Fruit fly (Drosophila melanogaster) whole organism, embryonic: Measurements from ENCODE around the gene mRpS18C.
A peak's percentile ranks its signal among the peaks of the same experiment; 100 is the strongest.

ENCODE experiments used
- Bgb ChIP-seq: fragments of 200-800 bp; sonication (Bioruptor generic); IDR thresholded peaks from 2 replicates; pipeline ENCODE4 v1.3.6; 2022; ENCODE audit warnings: missing biosample characterization, missing genetic modification characterization; ENCODE audit not compliant: partially characterized antibody
- C15 ChIP-seq: fragments of 200-800 bp; sonication (Bioruptor generic); IDR thresholded peaks from 3 replicates; pipeline ENCODE4 v1.3.6; 2022; ENCODE audit warnings: missing biosample characterization, missing genetic modification characterization
- CG10462 ChIP-seq: fragments of 200-800 bp; sonication (Bioruptor generic); optimal IDR thresholded peaks from 2 replicates; lab custom pipeline; 2016; ENCODE audit warnings: missing biosample characterization, missing genetic modification characterization
- CG11723 ChIP-seq: fragments of 200-800 bp; sonication (Bioruptor generic); optimal IDR thresholded peaks from 2 replicates; lab custom pipeline; 2017; ENCODE audit warnings: missing biosample characterization, mild to moderate bottlenecking, missing genetic modification characterization
- CG13296 ChIP-seq: fragments of 200-800 bp; sonication (Bioruptor generic); optimal IDR thresholded peaks from 3 replicates; lab custom pipeline; 2018; ENCODE audit warnings: missing biosample characterization, mild to moderate bottlenecking, missing genetic modification characterization
- CG14014 ChIP-seq: fragments of 200-800 bp; sonication (Bioruptor generic); IDR thresholded peaks from 2 replicates; pipeline ENCODE4 v1.3.6; 2022; ENCODE audit warnings: missing biosample characterization, missing genetic modification characterization
- CG18262 ChIP-seq: fragments of 200-800 bp; optimal IDR thresholded peaks from 3 replicates; lab custom pipeline; 2019; ENCODE audit warnings: missing biosample characterization, mild to moderate bottlenecking, missing genetic modification characterization, moderate library complexity
- CG1832 ChIP-seq: fragments of 200-800 bp; sonication (Bioruptor generic); optimal IDR thresholded peaks from 2 replicates; lab custom pipeline; 2017; ENCODE audit warnings: missing biosample characterization, mild to moderate bottlenecking, missing genetic modification characterization, inconsistent platforms
- CG2712 ChIP-seq: fragments of 200-800 bp; optimal IDR thresholded peaks from 3 replicates; lab custom pipeline; 2019; ENCODE audit warnings: missing biosample characterization, mild to moderate bottlenecking, missing genetic modification characterization, moderate library complexity
- CG2875 ChIP-seq: fragments of 200-800 bp; sonication (Bioruptor generic); optimal IDR thresholded peaks from 2 replicates; lab custom pipeline; 2017; ENCODE audit warnings: missing biosample characterization, mild to moderate bottlenecking, missing genetic modification characterization, missing genetic modification reagents
- CG31388 ChIP-seq: fragments of 200-800 bp; sonication (Bioruptor generic); optimal IDR thresholded peaks from 2 replicates; lab custom pipeline; 2016; ENCODE audit warnings: missing biosample characterization, missing genetic modification characterization
- CG33557 ChIP-seq: fragments of 200-800 bp; sonication (Bioruptor generic); optimal IDR thresholded peaks from 2 replicates; lab custom pipeline; 2019; ENCODE audit warnings: missing biosample characterization, mild to moderate bottlenecking, missing genetic modification characterization, moderate library complexity
- CG43689 ChIP-seq: fragments of 200-800 bp; sonication (Bioruptor generic); IDR thresholded peaks from 2 replicates; pipeline ENCODE4 v1.3.6; 2022; ENCODE audit warnings: missing biosample characterization, missing genetic modification characterization
- CG6272 ChIP-seq: fragments of 200-800 bp; sonication (Bioruptor generic); IDR thresholded peaks from 2 replicates; pipeline ENCODE4 v1.3.6; 2022; ENCODE audit warnings: missing biosample characterization, missing genetic modification characterization
- CkIIα-i1 ChIP-seq: fragments of 200-800 bp; sonication (Bioruptor generic); IDR thresholded peaks from 2 replicates; pipeline ENCODE4 v1.3.6; 2022; ENCODE audit warnings: missing biosample characterization, missing genetic modification characterization
- Dbx ChIP-seq: fragments of 200-800 bp; sonication (Bioruptor generic); IDR thresholded peaks from 3 replicates; pipeline ENCODE4 v1.3.6; 2022; ENCODE audit warnings: missing biosample characterization, missing genetic modification characterization
- E2f2 ChIP-seq: fragments of 200-800 bp; sonication (Bioruptor generic); IDR thresholded peaks from 2 replicates; pipeline ENCODE4 v1.3.6; 2022; ENCODE audit warnings: missing biosample characterization, missing genetic modification characterization
- HLH4C ChIP-seq: fragments of 200-800 bp; sonication (Bioruptor generic); IDR thresholded peaks from 3 replicates; pipeline ENCODE4 v1.3.6; 2022; ENCODE audit warnings: missing biosample characterization, missing genetic modification characterization; ENCODE audit not compliant: partially characterized antibody
- Hmx ChIP-seq: fragments of 200-800 bp; sonication (Bioruptor generic); optimal IDR thresholded peaks from 2 replicates; lab custom pipeline; 2016; ENCODE audit warnings: missing biosample characterization, missing genetic modification characterization
- MESR4 ChIP-seq: fragments of 200-800 bp; sonication (Bioruptor generic); optimal IDR thresholded peaks from 2 replicates; lab custom pipeline; 2018; ENCODE audit warnings: missing biosample characterization, mild to moderate bottlenecking, missing genetic modification characterization, moderate library complexity
- Mad ChIP-seq: fragments of 200-800 bp; sonication (Bioruptor generic); optimal IDR thresholded peaks from 2 replicates; lab custom pipeline; 2016; ENCODE audit warnings: missing biosample characterization, missing genetic modification characterization
- Med ChIP-seq: fragments of 200-800 bp; sonication (Bioruptor generic); peaks from one replicate; lab custom pipeline; 2016; ENCODE audit warnings: missing biosample characterization, missing genetic modification characterization, mild to moderate bottlenecking, inconsistent platforms, moderate library complexity
- Mrtf ChIP-seq: fragments of 200-800 bp; sonication (Bioruptor generic); IDR thresholded peaks from 3 replicates; pipeline ENCODE4 v1.3.6; 2022; ENCODE audit warnings: missing biosample characterization, missing genetic modification characterization
- NFAT ChIP-seq: fragments of 200-800 bp; sonication (Bioruptor generic); IDR thresholded peaks from 2 replicates; pipeline ENCODE4 v1.3.6; 2022; ENCODE audit warnings: missing biosample characterization, missing genetic modification characterization
- Opbp ChIP-seq: fragments of 200-800 bp; sonication (Bioruptor generic); IDR thresholded peaks from 3 replicates; pipeline ENCODE4 v1.3.6; 2022; ENCODE audit warnings: missing biosample characterization, missing genetic modification characterization; ENCODE audit not compliant: partially characterized antibody
- Trl ChIP-seq, 3 experiments: fragments of >200 bp in 2 of 3; fragments of 200-800 bp in 1 of 3; sonication (Bioruptor generic) in 1 of 3; optimal IDR thresholded peaks; 2 replicates in 1 of 3; 3 replicates in 2 of 3; lab custom pipeline; 2016 to 2017; ENCODE audit warnings: missing biosample characterization in 1 of 3, missing genetic modification characterization in 1 of 3
- amos ChIP-seq: fragments of 200-800 bp; sonication (Bioruptor generic); IDR thresholded peaks from 2 replicates; pipeline ENCODE4 v1.3.6; 2022; ENCODE audit warnings: missing biosample characterization, missing genetic modification characterization; ENCODE audit not compliant: partially characterized antibody
- aop ChIP-seq: fragments of 200-800 bp; sonication (Bioruptor generic); IDR thresholded peaks from 2 replicates; pipeline ENCODE4 v1.3.6; 2022; ENCODE audit warnings: missing biosample characterization, missing genetic modification characterization
- bowl ChIP-seq: fragments of 200-800 bp; sonication (Bioruptor generic); IDR thresholded peaks from 2 replicates; pipeline ENCODE4 v1.3.6; 2022; ENCODE audit warnings: missing biosample characterization, missing genetic modification characterization
- gfzf ChIP-seq: fragments of 200-800 bp; sonication (Bioruptor generic); optimal IDR thresholded peaks from 2 replicates; lab custom pipeline; 2016; ENCODE audit warnings: missing biosample characterization, mild to moderate bottlenecking, missing genetic modification characterization, moderate library complexity
- hkb ChIP-seq, 2 experiments: fragments of 200-800 bp in 1 of 2; fragments of >200 bp in 1 of 2; sonication (Bioruptor generic) in 1 of 2; IDR thresholded peaks in 1 of 2; optimal IDR thresholded peaks in 1 of 2; 2 replicates each; pipeline versions ENCODE4 v1.3.6 to Lab custom; 2017 to 2022; ENCODE audit warnings: missing biosample characterization in 1 of 2, missing genetic modification characterization in 1 of 2
- insv ChIP-seq, 2 experiments: fragments of 200-800 bp; sonication (Bioruptor generic); optimal IDR thresholded peaks; 3 replicates each; lab custom pipeline; 2016 to 2018; ENCODE audit warnings: missing biosample characterization in 2 of 2, missing genetic modification characterization in 2 of 2
- lab ChIP-seq: fragments of 200-800 bp; sonication (Bioruptor generic); optimal IDR thresholded peaks from 3 replicates; lab custom pipeline; 2017; ENCODE audit warnings: missing biosample characterization, missing genetic modification characterization, mild to moderate bottlenecking, moderate library complexity, missing genetic modification reagents
- mirr ChIP-seq: fragments of 200-800 bp; sonication (Bioruptor generic); optimal IDR thresholded peaks from 3 replicates; lab custom pipeline; 2018; ENCODE audit warnings: missing biosample characterization, mild to moderate bottlenecking, missing genetic modification characterization
- nau ChIP-seq: fragments of 200-800 bp; sonication (Bioruptor generic); optimal IDR thresholded peaks from 3 replicates; lab custom pipeline; 2017; ENCODE audit warnings: missing biosample characterization, mild to moderate bottlenecking, missing genetic modification characterization, missing genetic modification reagents
- nerfin-2 ChIP-seq: fragments of 200-800 bp; sonication (Bioruptor generic); IDR thresholded peaks from 2 replicates; pipeline ENCODE4 v1.3.6; 2022; ENCODE audit warnings: missing biosample characterization, missing genetic modification characterization; ENCODE audit not compliant: partially characterized antibody
- oc ChIP-seq: fragments of 200-800 bp; sonication (Bioruptor generic); optimal IDR thresholded peaks from 2 replicates; lab custom pipeline; 2018; ENCODE audit warnings: missing biosample characterization, mild to moderate bottlenecking, missing genetic modification characterization, moderate library complexity
- odd ChIP-seq: fragments of 200-800 bp; sonication (Bioruptor generic); optimal IDR thresholded peaks from 2 replicates; lab custom pipeline; 2017; ENCODE audit warnings: missing biosample characterization, mild to moderate bottlenecking, missing genetic modification characterization
- scrt ChIP-seq: fragments of 200-800 bp; sonication (Bioruptor generic); optimal IDR thresholded peaks from 2 replicates; lab custom pipeline; 2018; ENCODE audit warnings: missing biosample characterization, mild to moderate bottlenecking, missing genetic modification characterization, moderate library complexity
- sens ChIP-seq: fragments of 200-800 bp; sonication (Bioruptor generic); peaks from one replicate; lab custom pipeline; 2016; ENCODE audit warnings: missing biosample characterization, missing genetic modification characterization
- sens-2 ChIP-seq: fragments of 200-800 bp; sonication (Bioruptor generic); IDR thresholded peaks from 2 replicates; pipeline ENCODE4 v1.3.6; 2022; ENCODE audit warnings: missing biosample characterization, missing genetic modification characterization
- sisA ChIP-seq: fragments of 200-800 bp; sonication (Bioruptor generic); IDR thresholded peaks from 2 replicates; pipeline ENCODE4 v1.3.6; 2022; ENCODE audit warnings: missing biosample characterization, missing genetic modification characterization
- tap ChIP-seq: fragments of 200-800 bp; optimal IDR thresholded peaks from 3 replicates; lab custom pipeline; 2019; ENCODE audit warnings: missing biosample characterization, mild to moderate bottlenecking, missing genetic modification characterization, moderate library complexity
- toy ChIP-seq: fragments of 200-800 bp; sonication (Bioruptor generic); IDR thresholded peaks from 2 replicates; pipeline ENCODE4 v1.3.6; 2022; ENCODE audit warnings: missing biosample characterization, missing genetic modification characterization
- ttk ChIP-seq: fragments of 200-800 bp; sonication (Bioruptor generic); IDR thresholded peaks from 2 replicates; pipeline ENCODE4 v2.1.2; 2022; ENCODE audit warnings: missing biosample characterization, missing genetic modification characterization
- twi ChIP-seq: fragments of 200-800 bp; optimal IDR thresholded peaks from 2 replicates; lab custom pipeline; 2019; ENCODE audit warnings: missing biosample characterization, mild to moderate bottlenecking, missing genetic modification characterization, moderate library complexity
- vnd ChIP-seq: fragments of 200-800 bp; sonication (Bioruptor generic); IDR thresholded peaks from 3 replicates; pipeline ENCODE4 v1.3.6; 2022; ENCODE audit warnings: missing biosample characterization, missing genetic modification characterization; ENCODE audit not compliant: partially characterized antibody
- z ChIP-seq: fragments of 200-800 bp; sonication (Bioruptor generic); IDR thresholded peaks from 3 replicates; pipeline ENCODE4 v1.3.6; 2022; ENCODE audit warnings: missing biosample characterization, missing genetic modification characterization

Gene mRpS18C

dm6 chr3R:30465775-30466494 lies 42.2 kb downstream of the mRpS18C start, which contains the start of gene PH4alphaEFB (continued):
- TF ChIP-seq tap (peak; percentile 5), sens-2 (GFP tag; lab: Robert Waterston, UW) (peak; percentile 33; the same call in 1 of the 2 replicates), bowl (GFP tag; lab: Robert Waterston, UW) (no peak), CG43689 (GFP tag; lab: Robert Waterston, UW) (no peak), HLH4C (GFP tag; lab: Robert Waterston, UW) (0 out of 3 replicates have a peak, but pooled peaks have one; percentile 37), Dbx (GFP tag; lab: Robert Waterston, UW) (no peak), aop (GFP tag; lab: Robert Waterston, UW) (no peak), Opbp (0 out of 3 replicates have a peak, but pooled peaks have one; percentile 22), hkb (optimal IDR thresholded peaks at IDR 0.05; lab: Kevin White, UChicago) (no peak), hkb (GFP tag; IDR thresholded peaks at IDR 0.05; lab: Robert Waterston, UW) (peak; percentile 34; the same call in 1 of the 2 replicates), Med (GFP tag; lab: Kevin White, UChicago) (peak; percentile 43), Mad (GFP tag; lab: Kevin White, UChicago) (no peak), oc (tag; lab: Kevin White, UChicago) (no peak), CG13296 (GFP tag; lab: Kevin White, UChicago) (peak; percentile 6), lab (no peak), CG14014 (GFP tag; lab: Robert Waterston, UW) (no peak), E2f2 (GFP tag; lab: Robert Waterston, UW) (peak; percentile 92), NFAT (no peak), toy (GFP tag; lab: Robert Waterston, UW) (no peak), Mrtf (GFP tag; lab: Robert Waterston, UW) (no peak), sisA (no peak), Bgb (peak; percentile 47; the same call in 1 of the 2 replicates), CG18262 (peak; percentile 1), mirr (GFP tag; lab: Kevin White, UChicago) (peak; percentile 14), Trl (optimal IDR thresholded peaks at IDR 0.05; lab: Kevin White, UChicago) (peak; percentile 84 to 94), Trl (GFP tag; optimal IDR thresholded peaks at IDR 0.05; lab: Kevin White, UChicago) (no peak), sens (GFP tag; lab: Kevin White, UChicago) (peak; percentile 94), CG33557 (GFP tag; lab: Kevin White, UChicago) (peak; percentile 7), CG6272 (GFP tag; lab: Robert Waterston, UW) (no peak), nerfin-2 (no peak), scrt (peak; percentile 84), CG2712 (peak; percentile 33), odd (GFP tag; lab: Kevin White, UChicago) (peak; percentile 1), MESR4 (peak; percentile 3), ttk (no peak), CG11723 (no peak), vnd (GFP tag; lab: Robert Waterston, UW) (no peak), insv (GFP tag; optimal IDR thresholded peaks at IDR 0.05; lab: Kevin White, UChicago) (peak in 1 of 2 experiments; percentile 51), CG10462 (no peak), CG2875 (GFP tag; lab: Kevin White, UChicago) (no peak), Hmx (no peak), twi (no peak), gfzf (GFP tag; lab: Kevin White, UChicago) (peak; percentile 33), CkIIα-i1 (GFP tag; lab: Robert Waterston, UW) (no peak), CG1832 (no peak), C15 (GFP tag; lab: Robert Waterston, UW) (no peak), CG31388 (GFP tag; lab: Kevin White, UChicago) (no peak), z (no peak), nau (GFP tag; lab: Kevin White, UChicago) (peak; percentile 34), amos (GFP tag; lab: Robert Waterston, UW) (no peak)
